Worm (Caenorhabditis elegans) whole organism, early embryonic: ENCODE results near the gene F56D2.2.

Experiments used
- B0310.2 ChIP-seq: sonication (generic microtip); optimal IDR thresholded peaks from 2 replicates; lab custom pipeline; 2016; ENCODE audit warnings: mild to moderate bottlenecking, missing genetic modification characterization, missing compliant biosample characterization
- F13C5.2 ChIP-seq: sonication (generic microtip); optimal IDR thresholded peaks from 2 replicates; lab custom pipeline; 2017; ENCODE audit warnings: mild to moderate bottlenecking, missing genetic modification characterization, inconsistent platforms, missing compliant biosample characterization
- aly-1 ChIP-seq: sonication (generic microtip); optimal IDR thresholded peaks from 2 replicates; lab custom pipeline; 2016; ENCODE audit warnings: missing genetic modification characterization, missing compliant biosample characterization
- ama-1 ChIP-seq: fragments of 150-350 bp; optimal IDR thresholded peaks from 2 replicates; lab custom pipeline; 2014
- ceh-13 ChIP-seq: fragments of 200-800 bp; sonication (Bioruptor generic); optimal IDR thresholded peaks from 2 replicates; lab custom pipeline; 2018; ENCODE audit warnings: mild to moderate bottlenecking, missing genetic modification characterization, missing compliant biosample characterization
- ceh-36 ChIP-seq: sonication (generic microtip); optimal IDR thresholded peaks from 2 replicates; lab custom pipeline; 2016; ENCODE audit warnings: missing genetic modification characterization, inconsistent platforms, missing compliant biosample characterization
- ets-7 ChIP-seq: sonication (generic microtip); optimal IDR thresholded peaks from 2 replicates; lab custom pipeline; 2016; ENCODE audit warnings: missing genotype, missing genetic modification characterization, missing compliant biosample characterization
- flt-1 ChIP-seq: fragments of 200-800 bp; sonication (Bioruptor generic); IDR thresholded peaks from 2 replicates; pipeline ENCODE4 v1.3.6; 2022; ENCODE audit warnings: missing genetic modification characterization, missing compliant biosample characterization
- hmbx-1 ChIP-seq: sonication (generic microtip); optimal IDR thresholded peaks from 2 replicates; lab custom pipeline; 2016; ENCODE audit warnings: mild to moderate bottlenecking, missing genetic modification characterization, missing compliant biosample characterization
- hmg-4 ChIP-seq: fragments of 200-800 bp; sonication (Bioruptor generic); optimal IDR thresholded peaks from 2 replicates; lab custom pipeline; 2018; ENCODE audit warnings: mild to moderate bottlenecking, missing genetic modification characterization, missing compliant biosample characterization
- hnd-1 ChIP-seq: sonication (generic microtip); optimal IDR thresholded peaks from 2 replicates; lab custom pipeline; 2016; ENCODE audit warnings: missing genetic modification characterization, missing compliant biosample characterization
- pes-1 ChIP-seq: fragments of 200-800 bp; sonication (Bioruptor generic); IDR thresholded peaks from 2 replicates; pipeline ENCODE4 v1.3.6; 2022; ENCODE audit warnings: missing genetic modification reagents, missing genetic modification characterization, missing compliant biosample characterization
- scrt-1 ChIP-seq: fragments of 200-800 bp; sonication (Bioruptor generic); IDR thresholded peaks from 2 replicates; pipeline ENCODE4 v1.3.6; 2022; ENCODE audit warnings: missing genetic modification characterization, missing compliant biosample characterization
- sea-1 ChIP-seq: fragments of 200-800 bp; sonication (Bioruptor generic); conservative IDR thresholded peaks from 2 replicates; pipeline ENCODE4 v1.3.6; 2022; ENCODE audit warnings: missing genetic modification characterization, missing compliant biosample characterization
- tbx-11 ChIP-seq: fragments of 200-800 bp; sonication (Bioruptor generic); IDR thresholded peaks from 2 replicates; pipeline ENCODE4 v1.3.6; 2022; ENCODE audit warnings: missing genetic modification characterization, missing compliant biosample characterization
- tbx-37 ChIP-seq: fragments of 200-800 bp; sonication (Bioruptor generic); conservative IDR thresholded peaks from 2 replicates; pipeline ENCODE4 v1.3.6; 2022; ENCODE audit warnings: missing genetic modification reagents, missing genetic modification characterization, missing compliant biosample characterization
- tra-4 ChIP-seq: sonication (generic microtip); optimal IDR thresholded peaks from 2 replicates; lab custom pipeline; 2017; ENCODE audit warnings: missing genetic modification characterization, missing compliant biosample characterization

Gene F56D2.2

ce11 chrIII:5604080-5604479, 17.0 kb downstream of the F56D2.2 start, which contains the start of gene xnd-1:
xnd-1 (plus strand) TSS chrIII:5604460.
- TF ChIP-seq aly-1 (tag; lab: Kevin White, UChicago) (no peak), flt-1 (no peak), tra-4 (no peak), hnd-1 (no peak), ets-7 (no peak), pes-1 (GFP tag; lab: Robert Waterston, UW) (no peak), ceh-13 (GFP tag; lab: Kevin White, UChicago) (no peak), tbx-11 (GFP tag; lab: Robert Waterston, UW) (no peak), B0310.2 (tag; lab: Kevin White, UChicago) (no peak), hmg-4 (no peak), scrt-1 (GFP tag; lab: Robert Waterston, UW) (no peak)

- TF ChIP-seq ceh-13 (GFP tag; lab: Kevin White, UChicago) = no peak
Observed at ce11 chrIII:5610276-5610675, 23.2 kb downstream of the F56D2.2 start, which contains the start of gene C05D2.8. C05D2.8 (minus strand) TSS chrIII:5610346.

ce11 chrIII:5611604-5612324, 24.7 kb downstream of the F56D2.2 start, which contains the start of gene bas-1:
bas-1 (plus strand) TSS chrIII:5612274.
- no peak for TF ChIP-seq F13C5.2 (tag; lab: Kevin White, UChicago)
- no peak for TF ChIP-seq hnd-1
- no peak for TF ChIP-seq hmg-4
- no peak for TF ChIP-seq tra-4
- no peak for TF ChIP-seq sea-1 (GFP tag; lab: Robert Waterston, UW)
- no peak for TF ChIP-seq flt-1
- no peak for TF ChIP-seq ama-1
- TF ChIP-seq ceh-13 (GFP tag; lab: Kevin White, UChicago) = no peak
- TF ChIP-seq pes-1 (GFP tag; lab: Robert Waterston, UW) = no peak
- TF ChIP-seq B0310.2 (tag; lab: Kevin White, UChicago) = no peak

ce11 chrIII:5614648-5615047, 27.6 kb downstream of the F56D2.2 start, which contains the start of gene basl-1:
basl-1 (plus strand) TSS chrIII:5614948.
- TF ChIP-seq aly-1 (tag; lab: Kevin White, UChicago) (no peak), hnd-1 (no peak), tra-4 (no peak), tbx-37 (GFP tag; lab: Robert Waterston, UW) (no peak), hmbx-1 (tag; lab: Kevin White, UChicago) (no peak), pes-1 (GFP tag; lab: Robert Waterston, UW) (no peak), ets-7 (no peak), flt-1 (no peak), sea-1 (GFP tag; lab: Robert Waterston, UW) (no peak), tbx-11 (GFP tag; lab: Robert Waterston, UW) (no peak), scrt-1 (GFP tag; lab: Robert Waterston, UW) (no peak), ceh-13 (GFP tag; lab: Kevin White, UChicago) (no peak)

- TF ChIP-seq scrt-1 (GFP tag; lab: Robert Waterston, UW) (no peak), flt-1 (no peak), B0310.2 (tag; lab: Kevin White, UChicago) (no peak), tra-4 (no peak), tbx-11 (GFP tag; lab: Robert Waterston, UW) (no peak), ets-7 (no peak), hmbx-1 (tag; lab: Kevin White, UChicago) (no peak), hmg-4 (no peak), sea-1 (GFP tag; lab: Robert Waterston, UW) (no peak), tbx-37 (GFP tag; lab: Robert Waterston, UW) (no peak), ceh-36 (no peak), pes-1 (GFP tag; lab: Robert Waterston, UW) (no peak), ama-1 (no peak)
Observed at ce11 chrIII:5615675-5616074, 28.6 kb downstream of the F56D2.2 start.

- TF ChIP-seq ets-7 (no peak), ceh-13 (GFP tag; lab: Kevin White, UChicago) (no peak), hnd-1 (no peak), scrt-1 (GFP tag; lab: Robert Waterston, UW) (no peak), flt-1 (no peak), hmbx-1 (tag; lab: Kevin White, UChicago) (no peak), B0310.2 (tag; lab: Kevin White, UChicago) (no peak), ceh-36 (no peak), tbx-11 (GFP tag; lab: Robert Waterston, UW) (no peak)
Observed at ce11 chrIII:5620186-5620585, 33.1 kb downstream of the F56D2.2 start.

ce11 chrIII:5621236-5621635, 34.2 kb downstream of the F56D2.2 start:
- TF ChIP-seq hnd-1 (no peak), hmg-4 (peak; percentile 9), F13C5.2 (tag; lab: Kevin White, UChicago) (peak; percentile 8)

- TF ChIP-seq F13C5.2 (tag; lab: Kevin White, UChicago) (no peak), ceh-36 (no peak), B0310.2 (tag; lab: Kevin White, UChicago) (no peak), ets-7 (no peak), hmg-4 (no peak), sea-1 (GFP tag; lab: Robert Waterston, UW) (no peak)
Observed at ce11 chrIII:5622232-5623009, 35.4 kb downstream of the F56D2.2 start.
